Fruit fly (Drosophila melanogaster) whole organism, embryonic: ENCODE measurements around the gene L2HGDH.

Source experiments
- Abd-B ChIP-seq: fragments of 200-800 bp; sonication (Bioruptor generic); optimal IDR thresholded peaks from 2 replicates; lab custom pipeline; 2018; ENCODE audit warnings: missing biosample characterization, mild to moderate bottlenecking, missing genetic modification characterization, moderate library complexity
- Antp ChIP-seq: fragments of 200-800 bp; sonication (Bioruptor generic); optimal IDR thresholded peaks from 3 replicates; lab custom pipeline; 2016; ENCODE audit warnings: missing biosample characterization, missing genetic modification characterization
- Asciz ChIP-seq: fragments of 200-800 bp; sonication (Bioruptor generic); optimal IDR thresholded peaks from 2 replicates; lab custom pipeline; 2017; ENCODE audit warnings: missing biosample characterization, mild to moderate bottlenecking, missing genetic modification characterization, missing genetic modification reagents
- CG10147 ChIP-seq: fragments of 200-800 bp; sonication (Bioruptor generic); optimal IDR thresholded peaks from 2 replicates; lab custom pipeline; 2019; ENCODE audit warnings: missing biosample characterization, mild to moderate bottlenecking, missing genetic modification characterization, moderate library complexity
- CG10654 ChIP-seq: fragments of 200-800 bp; sonication (Bioruptor generic); optimal IDR thresholded peaks from 2 replicates; lab custom pipeline; 2016; ENCODE audit warnings: missing biosample characterization, missing genetic modification characterization
- CG12155 ChIP-seq: fragments of 200-800 bp; sonication (Bioruptor generic); optimal IDR thresholded peaks from 3 replicates; lab custom pipeline; 2016; ENCODE audit warnings: missing biosample characterization, missing genetic modification characterization
- CG12219 ChIP-seq: fragments of 200-800 bp; sonication (Bioruptor generic); optimal IDR thresholded peaks from 3 replicates; lab custom pipeline; 2018; ENCODE audit warnings: missing biosample characterization, mild to moderate bottlenecking, missing genetic modification characterization
- CG13624 ChIP-seq: fragments of 200-800 bp; sonication (Bioruptor generic); optimal IDR thresholded peaks from 2 replicates; lab custom pipeline; 2016; ENCODE audit warnings: missing biosample characterization, missing genetic modification characterization
- CG14014 ChIP-seq: fragments of 200-800 bp; sonication (Bioruptor generic); IDR thresholded peaks from 2 replicates; pipeline ENCODE4 v1.3.6; 2022; ENCODE audit warnings: missing biosample characterization, missing genetic modification characterization
- CG14710 ChIP-seq: fragments of 200-800 bp; sonication (Bioruptor generic); optimal IDR thresholded peaks from 3 replicates; lab custom pipeline; 2019; ENCODE audit warnings: missing biosample characterization, mild to moderate bottlenecking, missing genetic modification characterization, moderate library complexity
- CG1647 ChIP-seq: fragments of 200-800 bp; sonication (Bioruptor generic); optimal IDR thresholded peaks from 3 replicates; lab custom pipeline; 2016; ENCODE audit warnings: missing biosample characterization, missing genetic modification characterization
- CG16779 ChIP-seq: fragments of 200-800 bp; sonication (Bioruptor generic); IDR thresholded peaks from 2 replicates; pipeline ENCODE4 v1.3.6; 2022; ENCODE audit warnings: missing biosample characterization, missing genetic modification characterization
- CG16815 ChIP-seq: fragments of 200-800 bp; sonication (Bioruptor generic); optimal IDR thresholded peaks from 3 replicates; lab custom pipeline; 2017; ENCODE audit warnings: missing biosample characterization, mild to moderate bottlenecking, missing genetic modification characterization
- CG17361 ChIP-seq: fragments of 200-800 bp; sonication (Bioruptor generic); IDR thresholded peaks from 3 replicates; pipeline ENCODE4 v1.3.6; 2022; ENCODE audit warnings: missing biosample characterization, missing genetic modification characterization
- CG18476 ChIP-seq: fragments of 200-800 bp; sonication (Bioruptor generic); optimal IDR thresholded peaks from 2 replicates; lab custom pipeline; 2016; ENCODE audit warnings: missing biosample characterization, mild to moderate bottlenecking, missing genetic modification characterization
- CG18764 ChIP-seq: fragments of 200-800 bp; sonication (Bioruptor generic); optimal IDR thresholded peaks from 3 replicates; lab custom pipeline; 2016; ENCODE audit warnings: missing biosample characterization, missing genetic modification characterization
- CG2199 ChIP-seq: fragments of 200-800 bp; sonication (Bioruptor generic); IDR thresholded peaks from 3 replicates; pipeline ENCODE4 v1.3.6; 2022; ENCODE audit warnings: missing biosample characterization, missing genetic modification characterization
- CG2712 ChIP-seq: fragments of 200-800 bp; optimal IDR thresholded peaks from 3 replicates; lab custom pipeline; 2019; ENCODE audit warnings: missing biosample characterization, mild to moderate bottlenecking, missing genetic modification characterization, moderate library complexity
- CG3838 ChIP-seq: fragments of 200-800 bp; sonication (Bioruptor generic); optimal IDR thresholded peaks from 3 replicates; lab custom pipeline; 2016; ENCODE audit warnings: missing biosample characterization, missing genetic modification characterization
- CG43689 ChIP-seq: fragments of 200-800 bp; sonication (Bioruptor generic); IDR thresholded peaks from 2 replicates; pipeline ENCODE4 v1.3.6; 2022; ENCODE audit warnings: missing biosample characterization, missing genetic modification characterization
- CG4424 ChIP-seq: fragments of 200-800 bp; sonication (Bioruptor generic); optimal IDR thresholded peaks from 3 replicates; lab custom pipeline; 2016; ENCODE audit warnings: missing biosample characterization, missing genetic modification characterization
- CG6654 ChIP-seq: fragments of 200-800 bp; sonication (Bioruptor generic); optimal IDR thresholded peaks from 2 replicates; lab custom pipeline; 2017; ENCODE audit warnings: missing biosample characterization, mild to moderate bottlenecking, missing genetic modification characterization
- CG7372 ChIP-seq: fragments of 200-800 bp; sonication (Bioruptor generic); IDR thresholded peaks from 2 replicates; pipeline ENCODE4 v1.3.6; 2022; ENCODE audit warnings: missing biosample characterization, missing genetic modification characterization
- CG9215 ChIP-seq: fragments of 200-800 bp; sonication (Bioruptor generic); IDR thresholded peaks from 2 replicates; pipeline ENCODE4 v1.3.6; 2022; ENCODE audit warnings: missing biosample characterization, missing genetic modification characterization
- CTCF ChIP-seq: fragments of 200-800 bp; sonication (Bioruptor generic); optimal IDR thresholded peaks from 2 replicates; lab custom pipeline; 2017; ENCODE audit warnings: missing biosample characterization, mild to moderate bottlenecking, missing genetic modification characterization, moderate library complexity
- CoRest ChIP-seq: fragments of 200-800 bp; sonication (Bioruptor generic); optimal IDR thresholded peaks from 3 replicates; lab custom pipeline; 2018; ENCODE audit warnings: missing biosample characterization, mild to moderate bottlenecking, missing genetic modification characterization, moderate library complexity
- D19A ChIP-seq: fragments of 200-800 bp; optimal IDR thresholded peaks from 3 replicates; lab custom pipeline; 2019; ENCODE audit warnings: missing biosample characterization, mild to moderate bottlenecking, missing genetic modification characterization, moderate library complexity
- D19B ChIP-seq: fragments of 200-800 bp; sonication (Bioruptor generic); optimal IDR thresholded peaks from 2 replicates; lab custom pipeline; 2017; ENCODE audit warnings: missing biosample characterization, mild to moderate bottlenecking, missing genetic modification characterization
- Doc3 ChIP-seq: fragments of 200-800 bp; sonication (Bioruptor generic); IDR thresholded peaks from 3 replicates; pipeline ENCODE4 v1.3.6; 2022; ENCODE audit warnings: missing biosample characterization, missing genetic modification characterization; ENCODE audit not compliant: partially characterized antibody
- NC2β ChIP-seq: fragments of 200-800 bp; sonication (Bioruptor generic); optimal IDR thresholded peaks from 2 replicates; lab custom pipeline; 2016; ENCODE audit warnings: missing biosample characterization, missing genetic modification characterization
- Ravus ChIP-seq: fragments of 200-800 bp; sonication (Bioruptor generic); IDR thresholded peaks from 2 replicates; pipeline ENCODE4 v1.3.6; 2022; ENCODE audit warnings: missing biosample characterization, missing genetic modification characterization
- Six4 ChIP-seq: fragments of 200-800 bp; sonication (Bioruptor generic); optimal IDR thresholded peaks from 2 replicates; lab custom pipeline; 2016; ENCODE audit warnings: missing biosample characterization, missing genetic modification characterization
- Stat92E ChIP-seq, 3 experiments: fragments of >200 bp in 2 of 3; fragments of 200-800 bp in 1 of 3; sonication (Bioruptor generic) in 1 of 3; optimal IDR thresholded peaks; 2 replicates each; lab custom pipeline; 2017 to 2019; ENCODE audit warnings: missing biosample characterization in 3 of 3, missing genetic modification characterization in 3 of 3, mild to moderate bottlenecking in 1 of 3, moderate library complexity in 1 of 3
- Taf1 ChIP-seq: fragments of 200-800 bp; sonication (Bioruptor generic); IDR thresholded peaks from 2 replicates; pipeline ENCODE4 v1.3.6; 2022; ENCODE audit warnings: missing biosample characterization, missing genetic modification characterization
- ash1 ChIP-seq: fragments of 200-800 bp; sonication (Bioruptor generic); optimal IDR thresholded peaks from 2 replicates; lab custom pipeline; 2018; ENCODE audit warnings: missing biosample characterization, mild to moderate bottlenecking, missing genetic modification characterization
- bcd ChIP-seq: fragments of 200-800 bp; sonication (Bioruptor generic); optimal IDR thresholded peaks from 2 replicates; lab custom pipeline; 2017; ENCODE audit warnings: missing biosample characterization, mild to moderate bottlenecking, missing genetic modification characterization
- chm ChIP-seq: fragments of 200-800 bp; sonication (Bioruptor generic); IDR thresholded peaks from 2 replicates; pipeline ENCODE4 v1.3.6; 2022; ENCODE audit warnings: missing biosample characterization, missing genetic modification characterization
- chn ChIP-seq: fragments of 200-800 bp; sonication (Bioruptor generic); optimal IDR thresholded peaks from 2 replicates; lab custom pipeline; 2016; ENCODE audit warnings: missing biosample characterization, missing genetic modification characterization
- da ChIP-seq: fragments of 200-800 bp; sonication (Bioruptor generic); optimal IDR thresholded peaks from 2 replicates; lab custom pipeline; 2016; ENCODE audit warnings: missing biosample characterization, missing genetic modification characterization
- en ChIP-seq: fragments of 200-800 bp; sonication (Bioruptor generic); optimal IDR thresholded peaks from 2 replicates; lab custom pipeline; 2016; ENCODE audit warnings: missing biosample characterization, missing genetic modification characterization
- esg ChIP-seq: fragments of 200-800 bp; sonication (Bioruptor generic); conservative IDR thresholded peaks from 2 replicates; pipeline ENCODE4 v1.3.6; 2022; ENCODE audit warnings: missing biosample characterization, missing genetic modification characterization
- gem ChIP-seq: fragments of 200-800 bp; sonication (Bioruptor generic); optimal IDR thresholded peaks from 2 replicates; lab custom pipeline; 2019; ENCODE audit warnings: missing biosample characterization, mild to moderate bottlenecking, missing genetic modification characterization, moderate library complexity
- hbn ChIP-seq: fragments of 200-800 bp; sonication (Bioruptor generic); IDR thresholded peaks from 2 replicates; pipeline ENCODE4 v1.3.6; 2022; ENCODE audit warnings: missing biosample characterization, missing genetic modification characterization; ENCODE audit not compliant: partially characterized antibody
- jing ChIP-seq: fragments of 200-800 bp; sonication (Bioruptor generic); optimal IDR thresholded peaks from 2 replicates; lab custom pipeline; 2018; ENCODE audit warnings: missing biosample characterization, mild to moderate bottlenecking, missing genetic modification characterization
- phol ChIP-seq: fragments of 200-800 bp; sonication (Bioruptor generic); optimal IDR thresholded peaks from 3 replicates; lab custom pipeline; 2018; ENCODE audit warnings: missing biosample characterization, mild to moderate bottlenecking, missing genetic modification characterization, moderate library complexity
- pros ChIP-seq: fragments of 200-800 bp; sonication (Bioruptor generic); optimal IDR thresholded peaks from 3 replicates; lab custom pipeline; 2019; ENCODE audit warnings: missing biosample characterization, mild to moderate bottlenecking, missing genetic modification characterization, moderate library complexity
- ranshi ChIP-seq: fragments of 200-800 bp; sonication (Bioruptor generic); IDR thresholded peaks from 2 replicates; pipeline ENCODE4 v1.3.6; 2022; ENCODE audit warnings: missing biosample characterization, missing genetic modification characterization
- sd ChIP-seq: fragments of 200-800 bp; sonication (Bioruptor generic); optimal IDR thresholded peaks from 3 replicates; lab custom pipeline; 2018; ENCODE audit warnings: missing biosample characterization, mild to moderate bottlenecking, missing genetic modification characterization, moderate library complexity
- tin ChIP-seq: fragments of 200-800 bp; sonication (Bioruptor generic); optimal IDR thresholded peaks from 3 replicates; lab custom pipeline; 2016; ENCODE audit warnings: missing biosample characterization, missing genetic modification characterization
- toy ChIP-seq: fragments of 200-800 bp; sonication (Bioruptor generic); IDR thresholded peaks from 2 replicates; pipeline ENCODE4 v1.3.6; 2022; ENCODE audit warnings: missing biosample characterization, missing genetic modification characterization
- ttk ChIP-seq: fragments of 200-800 bp; sonication (Bioruptor generic); IDR thresholded peaks from 2 replicates; pipeline ENCODE4 v2.1.2; 2022; ENCODE audit warnings: missing biosample characterization, missing genetic modification characterization
- usp ChIP-seq: fragments of >200 bp; optimal IDR thresholded peaks from 2 replicates; lab custom pipeline; 2017; ENCODE audit warnings: missing biosample characterization, missing genetic modification characterization
- yki ChIP-seq: fragments of >200 bp; optimal IDR thresholded peaks from 3 replicates; lab custom pipeline; 2018

The L2HGDH gene

dm6 chr2L:19019160-19019592, 44.9 kb upstream of the L2HGDH start (continued):
- TF ChIP-seq CG1647, result no peak
- no peak for TF ChIP-seq tin (GFP tag; lab: Kevin White, UChicago)
- no peak for TF ChIP-seq chm (GFP tag; lab: Robert Waterston, UW)
- no peak for TF ChIP-seq D19B
- TF ChIP-seq CG13624 (GFP tag; lab: Kevin White, UChicago), result no peak
- no peak for TF ChIP-seq jing (GFP tag; lab: Kevin White, UChicago)
- TF ChIP-seq CG43689, result no peak
- no peak for TF ChIP-seq pros (GFP tag; lab: Kevin White, UChicago)
- TF ChIP-seq CG16815 (GFP tag; lab: Kevin White, UChicago), result peak; percentile 7
- no peak for TF ChIP-seq da
- TF ChIP-seq en (GFP tag; lab: Kevin White, UChicago), result no peak
- TF ChIP-seq CG2199, result no peak
- no peak for TF ChIP-seq Ravus (GFP tag; lab: Robert Waterston, UW)
- TF ChIP-seq CG10147 (GFP tag; lab: Kevin White, UChicago), result peak; percentile 41
- no peak for TF ChIP-seq CG18764
- TF ChIP-seq CG10654, result no peak
- TF ChIP-seq CG3838 (GFP tag; lab: Kevin White, UChicago), result no peak
- no peak for TF ChIP-seq NC2β (GFP tag; lab: Kevin White, UChicago)
- no peak for TF ChIP-seq ash1 (GFP tag; lab: Kevin White, UChicago)
- TF ChIP-seq Doc3, result no peak
- no peak for TF ChIP-seq toy (GFP tag; lab: Robert Waterston, UW)
- TF ChIP-seq ttk (GFP tag; lab: Robert Waterston, UW), result no peak
- TF ChIP-seq CG6654 (GFP tag; lab: Kevin White, UChicago), result no peak
- no peak for TF ChIP-seq CG14014 (GFP tag; lab: Robert Waterston, UW)
- TF ChIP-seq usp (GFP tag; lab: Kevin White, UChicago), result no peak
- peak; percentile 6 for TF ChIP-seq CG18476 (GFP tag; lab: Kevin White, UChicago)
- TF ChIP-seq yki (lab: Kevin White, UChicago), result no peak
- TF ChIP-seq Stat92E (GFP tag; optimal IDR thresholded peaks at IDR 0.05; lab: Kevin White, UChicago), result no peak
- TF ChIP-seq CG12219, result no peak
- TF ChIP-seq Six4 (GFP tag; lab: Kevin White, UChicago), result no peak
- TF ChIP-seq CG12155, result no peak
- TF ChIP-seq Taf1 (GFP tag; lab: Robert Waterston, UW), result no peak
- no peak for TF ChIP-seq Abd-B (GFP tag; lab: Kevin White, UChicago)
- TF ChIP-seq Asciz (GFP tag; lab: Kevin White, UChicago), result peak; percentile 5
- TF ChIP-seq CG9215 (GFP tag; lab: Robert Waterston, UW), result peak; percentile 33; the same call in 1 of the 2 replicates
- no peak for TF ChIP-seq chn (GFP tag; lab: Kevin White, UChicago)
- TF ChIP-seq CG4424, result peak; percentile 35
- no peak for TF ChIP-seq CTCF
- peak; percentile 35 for TF ChIP-seq CG14710 (tag; lab: Kevin White, UChicago)
- TF ChIP-seq sd (tag; lab: Kevin White, UChicago), result no peak
- no peak for TF ChIP-seq ranshi (GFP tag; lab: Robert Waterston, UW)
- TF ChIP-seq esg (GFP tag; lab: Robert Waterston, UW), result no peak
- TF ChIP-seq CG7372, result no peak
- no peak for TF ChIP-seq CG2712
- TF ChIP-seq phol, result peak; percentile 31
- TF ChIP-seq CG17361 (GFP tag; lab: Robert Waterston, UW), result peak; percentile 70; the same call in 2 of the 3 replicates
- no peak for TF ChIP-seq CG16779 (GFP tag; lab: Robert Waterston, UW)
- peak; percentile 15 for TF ChIP-seq bcd (GFP tag; lab: Kevin White, UChicago)
- TF ChIP-seq D19A (tag; lab: Kevin White, UChicago), result no peak
- peak; percentile 61 for TF ChIP-seq CoRest (tag; lab: Kevin White, UChicago)
- TF ChIP-seq hbn (GFP tag; lab: Robert Waterston, UW), result no peak
- peak; percentile 51 for TF ChIP-seq gem (tag; lab: Kevin White, UChicago)
- no peak for TF ChIP-seq Antp
